Worm (Caenorhabditis elegans) whole organism, L2 larva: ENCODE results near the gene C16D9.3.

Experiments
- C34F6.9 ChIP-seq: fragments of 150-350 bp; optimal IDR thresholded peaks from 2 replicates; lab custom pipeline; 2014; ENCODE audit warnings: missing biosample characterization, missing genetic modification characterization
- F13H6.1 ChIP-seq: sonication (generic microtip); optimal IDR thresholded peaks from 2 replicates; lab custom pipeline; 2016; ENCODE audit warnings: missing genetic modification characterization, missing compliant biosample characterization
- R02D3.7 ChIP-seq: fragments of 150-350 bp; optimal IDR thresholded peaks from 2 replicates; lab custom pipeline; 2014; ENCODE audit warnings: missing biosample characterization, missing genetic modification characterization
- Y55F3AM.14 ChIP-seq: fragments of 200-800 bp; sonication (Bioruptor generic); optimal IDR thresholded peaks from 2 replicates; lab custom pipeline; 2018; ENCODE audit warnings: mild to moderate bottlenecking, missing genetic modification characterization, missing compliant biosample characterization
- ZK546.5 ChIP-seq: sonication (generic microtip); optimal IDR thresholded peaks from 2 replicates; lab custom pipeline; 2017; ENCODE audit warnings: missing biosample characterization, missing genetic modification characterization
- alr-1 ChIP-seq: fragments of 150-350 bp; optimal IDR thresholded peaks from 2 replicates; lab custom pipeline; 2014; ENCODE audit warnings: missing biosample characterization, missing genetic modification characterization
- aly-2 ChIP-seq: fragments of 150-350 bp; optimal IDR thresholded peaks from 2 replicates; lab custom pipeline; 2014; ENCODE audit warnings: missing biosample characterization, missing genetic modification characterization
- ama-1 ChIP-seq: fragments of 150-350 bp; optimal IDR thresholded peaks from 2 replicates; lab custom pipeline; 2018; ENCODE audit warnings: inconsistent platforms
- blmp-1 ChIP-seq: sonication (generic microtip); optimal IDR thresholded peaks from 2 replicates; lab custom pipeline; 2017; ENCODE audit warnings: missing genetic modification characterization, mild to moderate bottlenecking, missing compliant biosample characterization, antibody characterized with exemption, moderate library complexity; ENCODE audit not compliant: insufficient read depth
- ceh-16 ChIP-seq: fragments of 150-350 bp; optimal IDR thresholded peaks from 2 replicates; lab custom pipeline; 2014; ENCODE audit warnings: missing biosample characterization, missing genetic modification characterization
- ceh-82 ChIP-seq: fragments of 150-350 bp; optimal IDR thresholded peaks from 2 replicates; lab custom pipeline; 2014; ENCODE audit warnings: missing biosample characterization, missing genetic modification characterization
- crh-2 ChIP-seq: sonication (generic microtip); optimal IDR thresholded peaks from 2 replicates; lab custom pipeline; 2017; ENCODE audit warnings: missing biosample characterization, missing genetic modification characterization
- dmd-4 ChIP-seq: sonication (generic microtip); optimal IDR thresholded peaks from 2 replicates; lab custom pipeline; 2017; ENCODE audit warnings: missing biosample characterization, missing genetic modification characterization
- egl-27 ChIP-seq: sonication (generic microtip); optimal IDR thresholded peaks from 3 replicates; lab custom pipeline; 2017; ENCODE audit warnings: missing biosample characterization, missing genetic modification reagents, missing genetic modification characterization
- elt-1 ChIP-seq: fragments of 150-350 bp; optimal IDR thresholded peaks from 2 replicates; lab custom pipeline; 2014; ENCODE audit warnings: missing biosample characterization, missing genetic modification characterization
- fos-1 ChIP-seq: fragments of 150-350 bp; optimal IDR thresholded peaks from 2 replicates; lab custom pipeline; 2014; ENCODE audit warnings: missing biosample characterization, missing genetic modification characterization
- gmeb-1 ChIP-seq: fragments of 150-350 bp; optimal IDR thresholded peaks from 2 replicates; lab custom pipeline; 2014; ENCODE audit warnings: missing biosample characterization, missing genetic modification characterization
- lin-11 ChIP-seq: fragments of 150-350 bp; sonication (generic microtip); optimal IDR thresholded peaks from 2 replicates; lab custom pipeline; 2014; ENCODE audit warnings: missing biosample characterization, missing genetic modification characterization, inconsistent platforms, mixed read lengths
- lin-13 ChIP-seq: fragments of 150-350 bp; optimal IDR thresholded peaks from 2 replicates; lab custom pipeline; 2014; ENCODE audit warnings: missing biosample characterization, missing genetic modification reagents, missing genetic modification characterization
- lsy-2 ChIP-seq, 2 experiments: fragments of 150-350 bp in 1 of 2; sonication (generic microtip) in 1 of 2; optimal IDR thresholded peaks; 2 replicates each; lab custom pipeline; 2014 to 2017; ENCODE audit warnings: missing biosample characterization in 2 of 2, missing genetic modification characterization in 2 of 2
- mab-5 ChIP-seq: fragments of 150-350 bp; optimal IDR thresholded peaks from 2 replicates; lab custom pipeline; 2014; ENCODE audit warnings: missing biosample characterization, missing genetic modification characterization
- mdl-1 ChIP-seq, 2 experiments: fragments of 150-350 bp in 1 of 2; sonication (generic microtip) in 1 of 2; optimal IDR thresholded peaks; 2 replicates each; lab custom pipeline; 2017; ENCODE audit warnings: missing biosample characterization in 2 of 2, missing genetic modification characterization in 2 of 2
- nhr-10 ChIP-seq: sonication (generic microtip); optimal IDR thresholded peaks from 2 replicates; lab custom pipeline; 2017; ENCODE audit warnings: missing biosample characterization, missing genetic modification characterization
- nhr-11 ChIP-seq: fragments of 150-350 bp; optimal IDR thresholded peaks from 2 replicates; lab custom pipeline; 2014; ENCODE audit warnings: missing biosample characterization, missing genetic modification characterization
- nhr-129 ChIP-seq: fragments of 150-350 bp; optimal IDR thresholded peaks from 2 replicates; lab custom pipeline; 2014; ENCODE audit warnings: missing biosample characterization, missing genetic modification characterization
- nhr-21 ChIP-seq: fragments of 150-350 bp; optimal IDR thresholded peaks from 2 replicates; lab custom pipeline; 2014; ENCODE audit warnings: missing biosample characterization, missing genetic modification characterization
- nhr-23 ChIP-seq: fragments of 150-350 bp; optimal IDR thresholded peaks from 2 replicates; lab custom pipeline; 2014; ENCODE audit warnings: missing biosample characterization, missing genetic modification reagents, missing genetic modification characterization
- nhr-237 ChIP-seq: fragments of 150-350 bp; optimal IDR thresholded peaks from 2 replicates; lab custom pipeline; 2014; ENCODE audit warnings: missing biosample characterization, missing genetic modification characterization
- nhr-25 ChIP-seq: fragments of 150-350 bp; sonication (generic microtip); optimal IDR thresholded peaks from 3 replicates; lab custom pipeline; 2014; ENCODE audit warnings: missing biosample characterization, missing genetic modification characterization
- nhr-6 ChIP-seq: fragments of 150-350 bp; optimal IDR thresholded peaks from 2 replicates; lab custom pipeline; 2014; ENCODE audit warnings: missing biosample characterization, missing genetic modification characterization
- nhr-77 ChIP-seq: fragments of 150-350 bp; optimal IDR thresholded peaks from 2 replicates; lab custom pipeline; 2014; ENCODE audit warnings: missing biosample characterization, missing genetic modification characterization
- sem-4 ChIP-seq: fragments of 150-350 bp; optimal IDR thresholded peaks from 2 replicates; lab custom pipeline; 2014; ENCODE audit warnings: missing biosample characterization, missing genetic modification reagents, missing genetic modification characterization
- skn-1 ChIP-seq: sonication (generic microtip); optimal IDR thresholded peaks from 2 replicates; lab custom pipeline; 2017; ENCODE audit warnings: missing biosample characterization, missing genetic modification characterization
- sma-3 ChIP-seq: sonication (generic microtip); optimal IDR thresholded peaks from 2 replicates; lab custom pipeline; 2016; ENCODE audit warnings: missing genetic modification reagents, missing genetic modification characterization, missing compliant biosample characterization
- sma-9 ChIP-seq, 2 experiments: fragments of 150-350 bp in 1 of 2; sonication (generic microtip) in 1 of 2; optimal IDR thresholded peaks; 2 replicates each; lab custom pipeline; 2014 to 2016; ENCODE audit warnings: missing genetic modification characterization in 2 of 2, mild to moderate bottlenecking in 1 of 2, missing biosample characterization in 1 of 2, missing compliant biosample characterization in 1 of 2, missing genetic modification reagents in 1 of 2, moderate library complexity in 1 of 2
- snpc-4 ChIP-seq: fragments of 150-350 bp; optimal IDR thresholded peaks from 2 replicates; lab custom pipeline; 2014; ENCODE audit warnings: missing biosample characterization, missing genetic modification characterization
- unc-55 ChIP-seq: fragments of 150-350 bp; sonication (generic microtip); optimal IDR thresholded peaks from 3 replicates; lab custom pipeline; 2014; ENCODE audit warnings: missing biosample characterization, missing genetic modification reagents, missing genetic modification characterization
- unc-62 ChIP-seq: fragments of 150-350 bp; optimal IDR thresholded peaks from 2 replicates; lab custom pipeline; 2014; ENCODE audit warnings: missing biosample characterization, missing genetic modification reagents, missing genetic modification characterization
- zag-1 ChIP-seq: fragments of 150-350 bp; optimal IDR thresholded peaks from 2 replicates; lab custom pipeline; 2014; ENCODE audit warnings: missing biosample characterization, missing genetic modification characterization
- ztf-1 ChIP-seq: fragments of 200-800 bp; sonication (Bioruptor generic); conservative IDR thresholded peaks from 2 replicates; pipeline ENCODE4 v1.3.6; 2022; ENCODE audit warnings: missing genetic modification characterization, missing compliant biosample characterization
- ztf-4 ChIP-seq: fragments of 150-350 bp; optimal IDR thresholded peaks from 2 replicates; lab custom pipeline; 2014; ENCODE audit warnings: missing biosample characterization, missing genetic modification characterization

The C16D9.3 gene

ce11 chrV:8230056-8230455, 9.8 kb downstream of the C16D9.3 start:
- TF ChIP-seq nhr-129 (tag; lab: Kevin White, UChicago) = peak; percentile 21
- TF ChIP-seq mab-5 (tag; lab: Kevin White, UChicago) = no peak
- peak; percentile 67 for TF ChIP-seq snpc-4 (tag; lab: Kevin White, UChicago)
- TF ChIP-seq sma-9 (GFP tag; optimal IDR thresholded peaks at IDR 0.05; lab: Kevin White, UChicago) = peak; percentile 18
- no peak for TF ChIP-seq sma-9 (tag; optimal IDR thresholded peaks at IDR 0.05; lab: Kevin White, UChicago)

ce11 chrV:8228712-8229119, 11.1 kb downstream of the C16D9.3 start:
- peak; percentile 89 for TF ChIP-seq crh-2
- TF ChIP-seq unc-55 (GFP tag; lab: Kevin White, UChicago) = no peak
- peak; percentile 65 to 78 for TF ChIP-seq lsy-2 (tag; optimal IDR thresholded peaks at IDR 0.05; lab: Kevin White, UChicago)
- TF ChIP-seq sma-9 (GFP tag; optimal IDR thresholded peaks at IDR 0.05; lab: Kevin White, UChicago) = peak; percentile 91
- TF ChIP-seq sma-9 (tag; optimal IDR thresholded peaks at IDR 0.05; lab: Kevin White, UChicago) = no peak
- TF ChIP-seq nhr-129 (tag; lab: Kevin White, UChicago) = peak; percentile 63
- TF ChIP-seq fos-1 (tag; lab: Kevin White, UChicago) = peak; percentile 80
- TF ChIP-seq ZK546.5 (tag; lab: Kevin White, UChicago) = no peak
- peak; percentile 7 for TF ChIP-seq lin-11 (tag; lab: Kevin White, UChicago)
- TF ChIP-seq nhr-11 = peak; percentile 34
- TF ChIP-seq ceh-16 (tag; lab: Kevin White, UChicago) = peak; percentile 40
- TF ChIP-seq nhr-25 (tag; lab: Kevin White, UChicago) = peak; percentile 71
- peak; percentile 65 for TF ChIP-seq sem-4 (tag; lab: Kevin White, UChicago)
- no peak for TF ChIP-seq nhr-237 (tag; lab: Kevin White, UChicago)
- peak; percentile 88 for TF ChIP-seq nhr-21
- TF ChIP-seq gmeb-1 (tag; lab: Kevin White, UChicago) = peak; percentile 79
- TF ChIP-seq egl-27 (tag; lab: Kevin White, UChicago) = peak; percentile 80
- TF ChIP-seq Y55F3AM.14 (GFP tag; lab: Kevin White, UChicago) = peak; percentile 6
- peak; percentile 88 for TF ChIP-seq F13H6.1 (tag; lab: Kevin White, UChicago)
- TF ChIP-seq skn-1 (tag; lab: Kevin White, UChicago) = no peak
- TF ChIP-seq C34F6.9 (tag; lab: Kevin White, UChicago) = peak; percentile 61
- TF ChIP-seq sma-3 = peak; percentile 94
- TF ChIP-seq snpc-4 (tag; lab: Kevin White, UChicago) = peak; percentile 99
- TF ChIP-seq R02D3.7 (tag; lab: Kevin White, UChicago) = no peak
- TF ChIP-seq nhr-23 (tag; lab: Kevin White, UChicago) = no peak
- TF ChIP-seq ama-1 (lab: Kevin White, UChicago) = peak; percentile 96
- TF ChIP-seq nhr-77 (tag; lab: Kevin White, UChicago) = peak; percentile 63
- peak; percentile 29 for TF ChIP-seq nhr-10 (tag; lab: Kevin White, UChicago)
- peak; percentile 77 for TF ChIP-seq lin-13 (GFP tag; lab: Kevin White, UChicago)
- no peak for TF ChIP-seq alr-1 (tag; lab: Kevin White, UChicago)
- TF ChIP-seq blmp-1 = no peak
- TF ChIP-seq unc-62 (GFP tag; lab: Kevin White, UChicago) = peak; percentile 26
- peak; percentile 23 for TF ChIP-seq zag-1 (tag; lab: Kevin White, UChicago)
- peak; percentile 49 to 65 for TF ChIP-seq mdl-1 (tag; optimal IDR thresholded peaks at IDR 0.05; lab: Kevin White, UChicago)
- TF ChIP-seq ztf-1 (GFP tag; lab: Robert Waterston, UW) = no peak
- no peak for TF ChIP-seq elt-1 (tag; lab: Kevin White, UChicago)
- TF ChIP-seq, all 48 proteins: peak for 25

- TF ChIP-seq egl-27 (tag; lab: Kevin White, UChicago) = no peak
- TF ChIP-seq nhr-77 (tag; lab: Kevin White, UChicago) = no peak
- no peak for TF ChIP-seq gmeb-1 (tag; lab: Kevin White, UChicago)
- no peak for TF ChIP-seq sma-9 (GFP tag; optimal IDR thresholded peaks at IDR 0.05; lab: Kevin White, UChicago)
- TF ChIP-seq sma-9 (tag; optimal IDR thresholded peaks at IDR 0.05; lab: Kevin White, UChicago) = no peak
- no peak for TF ChIP-seq ztf-1 (GFP tag; lab: Robert Waterston, UW)
- TF ChIP-seq lsy-2 (tag; optimal IDR thresholded peaks at IDR 0.05; lab: Kevin White, UChicago) = no peak
- no peak for TF ChIP-seq ztf-4 (tag; lab: Kevin White, UChicago)
- TF ChIP-seq unc-62 (GFP tag; lab: Kevin White, UChicago) = no peak
- no peak for TF ChIP-seq alr-1 (tag; lab: Kevin White, UChicago)
- no peak for TF ChIP-seq nhr-11
- no peak for TF ChIP-seq ceh-82 (tag; lab: Kevin White, UChicago)
- TF ChIP-seq sem-4 (tag; lab: Kevin White, UChicago) = no peak
- TF ChIP-seq C34F6.9 (tag; lab: Kevin White, UChicago) = no peak
- TF ChIP-seq R02D3.7 (tag; lab: Kevin White, UChicago) = no peak
- no peak for TF ChIP-seq ZK546.5 (tag; lab: Kevin White, UChicago)
- TF ChIP-seq dmd-4 (tag; lab: Kevin White, UChicago) = no peak
- TF ChIP-seq nhr-6 (tag; lab: Kevin White, UChicago) = no peak
- no peak for TF ChIP-seq blmp-1
- TF ChIP-seq aly-2 (tag; lab: Kevin White, UChicago) = no peak
- TF ChIP-seq, all 48 proteins: peak for 0
These were observed 13.0 kb downstream of the C16D9.3 start, which contains the start of gene K07C11.10 for ce11 chrV:8226812-8227211. Gene K07C11.10, minus strand, starts transcription at chrV:8226912.
